Fruit fly (Drosophila melanogaster): ENCODE measurements around the gene hook.
A peak's percentile ranks its signal among the peaks of the same experiment; 100 is the strongest.

dm6 chr2L:18985201-18986124 is 47.8 kb downstream of the hook start:
- TF ChIP-seq h (GFP tag; optimal IDR thresholded peaks at IDR 0.05) (peak; percentile 32), psq (GFP tag; optimal IDR thresholded peaks at IDR 0.05) (no peak), usp (GFP tag; optimal IDR thresholded peaks at IDR 0.05) (no peak), rgr (GFP tag; optimal IDR thresholded peaks at IDR 0.05) (no peak), br (GFP tag; optimal IDR thresholded peaks at IDR 0.05) (peak; percentile 8), Hr78 (GFP tag; optimal IDR thresholded peaks at IDR 0.05) (no peak), pan (optimal IDR thresholded peaks at IDR 0.05) (no peak), tai (GFP tag; optimal IDR thresholded peaks at IDR 0.05) (no peak), CG9705 (GFP tag; optimal IDR thresholded peaks at IDR 0.05) (no peak), Mio (GFP tag; optimal IDR thresholded peaks at IDR 0.05) (no peak), woc (GFP tag; optimal IDR thresholded peaks at IDR 0.05) (no peak), fru (GFP tag; optimal IDR thresholded peaks at IDR 0.05) (peak; percentile 20)

All from whole organism, wandering third instar larva.